Worm (Caenorhabditis elegans): ENCODE measurements around the gene F21D12.3.

The F21D12.3 gene

ce11 chrII:7279808-7280207 lies 44.0 kb downstream of the F21D12.3 start:
- no peak for TF ChIP-seq sptf-1 (tag; optimal IDR thresholded peaks at IDR 0.05)
- TF ChIP-seq nhr-237 (tag; optimal IDR thresholded peaks at IDR 0.05): no peak
- TF ChIP-seq ham-2 (GFP tag; optimal IDR thresholded peaks at IDR 0.05): no peak
- TF ChIP-seq ztf-11 (tag; optimal IDR thresholded peaks at IDR 0.05): no peak
- no peak for TF ChIP-seq hlh-1 (tag; optimal IDR thresholded peaks at IDR 0.05)
- no peak for TF ChIP-seq M03D4.4 (tag; optimal IDR thresholded peaks at IDR 0.05)
- no peak for TF ChIP-seq mls-2 (tag; optimal IDR thresholded peaks at IDR 0.05)

ce11 chrII:7277925-7278324 lies 45.9 kb downstream of the F21D12.3 start:
- TF ChIP-seq ceh-39 (tag; optimal IDR thresholded peaks at IDR 0.05) (no peak), zip-8 (tag; optimal IDR thresholded peaks at IDR 0.05) (no peak), blmp-1 (tag; optimal IDR thresholded peaks at IDR 0.05) (no peak), snpc-4 (tag; optimal IDR thresholded peaks at IDR 0.05) (no peak), mls-2 (tag; optimal IDR thresholded peaks at IDR 0.05) (no peak), bed-3 (GFP tag; optimal IDR thresholded peaks at IDR 0.05) (no peak), elt-3 (tag; optimal IDR thresholded peaks at IDR 0.05) (no peak), ces-1 (GFP tag; optimal IDR thresholded peaks at IDR 0.05) (no peak), tbx-8 (GFP tag; optimal IDR thresholded peaks at IDR 0.05) (no peak), ceh-83 (GFP tag; optimal IDR thresholded peaks at IDR 0.05) (no peak), cnd-1 (tag; optimal IDR thresholded peaks at IDR 0.05) (no peak), drap-1 (GFP tag; optimal IDR thresholded peaks at IDR 0.05) (no peak), flh-1 (GFP tag; optimal IDR thresholded peaks at IDR 0.05) (no peak), nhr-12 (tag; optimal IDR thresholded peaks at IDR 0.05) (no peak), ztf-11 (tag; optimal IDR thresholded peaks at IDR 0.05) (no peak)

ce11 chrII:7277257-7277656 lies 46.6 kb downstream of the F21D12.3 start:
- no peak for TF ChIP-seq nhr-12 (tag; optimal IDR thresholded peaks at IDR 0.05)
- TF ChIP-seq sptf-1 (tag; optimal IDR thresholded peaks at IDR 0.05): no peak
- TF ChIP-seq ces-1 (GFP tag; optimal IDR thresholded peaks at IDR 0.05): no peak
- no peak for TF ChIP-seq ham-2 (GFP tag; optimal IDR thresholded peaks at IDR 0.05)

ce11 chrII:7273517-7273916 lies 50.3 kb downstream of the F21D12.3 start:
- TF ChIP-seq lin-32 (GFP tag; optimal IDR thresholded peaks at IDR 0.05) (no peak), M03D4.4 (tag; optimal IDR thresholded peaks at IDR 0.05) (no peak), elt-3 (tag; optimal IDR thresholded peaks at IDR 0.05) (no peak), nhr-2 (tag; optimal IDR thresholded peaks at IDR 0.05) (no peak), elt-1 (tag; optimal IDR thresholded peaks at IDR 0.05; ENCODE audit: borderline replicate concordance, insufficient read depth) (no peak), sem-2 (GFP tag; optimal IDR thresholded peaks at IDR 0.05) (no peak), drap-1 (GFP tag; optimal IDR thresholded peaks at IDR 0.05) (no peak), ceh-39 (tag; optimal IDR thresholded peaks at IDR 0.05) (no peak), sptf-1 (tag; optimal IDR thresholded peaks at IDR 0.05) (no peak), nhr-237 (tag; optimal IDR thresholded peaks at IDR 0.05) (no peak), flh-1 (GFP tag; optimal IDR thresholded peaks at IDR 0.05) (no peak), unc-120 (tag; optimal IDR thresholded peaks at IDR 0.05; ENCODE audit: poor library complexity, severe bottlenecking) (no peak), unc-62 (GFP tag; optimal IDR thresholded peaks at IDR 0.05) (no peak)

ce11 chrII:7272513-7272912 lies 51.3 kb downstream of the F21D12.3 start:
- no peak for TF ChIP-seq sptf-1 (tag; optimal IDR thresholded peaks at IDR 0.05)
- no peak for TF ChIP-seq sem-2 (GFP tag; optimal IDR thresholded peaks at IDR 0.05)
- TF ChIP-seq drap-1 (GFP tag; optimal IDR thresholded peaks at IDR 0.05): no peak
- no peak for TF ChIP-seq nhr-28 (tag; optimal IDR thresholded peaks at IDR 0.05)
- no peak for TF ChIP-seq ces-1 (GFP tag; optimal IDR thresholded peaks at IDR 0.05)
- no peak for TF ChIP-seq mls-2 (tag; optimal IDR thresholded peaks at IDR 0.05)
- no peak for TF ChIP-seq lsy-2 (tag; optimal IDR thresholded peaks at IDR 0.05)
- TF ChIP-seq nhr-2 (tag; optimal IDR thresholded peaks at IDR 0.05): no peak
- TF ChIP-seq M03D4.4 (tag; optimal IDR thresholded peaks at IDR 0.05): no peak
- no peak for TF ChIP-seq unc-62 (GFP tag; optimal IDR thresholded peaks at IDR 0.05)
- no peak for TF ChIP-seq lin-32 (GFP tag; optimal IDR thresholded peaks at IDR 0.05)
- no peak for TF ChIP-seq hlh-1 (tag; optimal IDR thresholded peaks at IDR 0.05)
- no peak for TF ChIP-seq nhr-12 (tag; optimal IDR thresholded peaks at IDR 0.05)
- TF ChIP-seq pha-4 (tag; optimal IDR thresholded peaks at IDR 0.05): no peak
- no peak for TF ChIP-seq unc-120 (tag; optimal IDR thresholded peaks at IDR 0.05; ENCODE audit: poor library complexity, severe bottlenecking)
